Worm (Caenorhabditis elegans) whole organism, L1 larva: ENCODE data around the gene sam-10.

Source experiments
- aly-2 ChIP-seq: fragments of 150-350 bp; optimal IDR thresholded peaks from 2 replicates; lab custom pipeline; 2014; ENCODE audit warnings: missing biosample characterization, missing genetic modification characterization
- ces-1 ChIP-seq: fragments of 150-350 bp; optimal IDR thresholded peaks from 2 replicates; lab custom pipeline; 2014; ENCODE audit warnings: missing biosample characterization, missing genetic modification reagents, missing genetic modification characterization
- dpl-1 ChIP-seq, 3 experiments: fragments of 150-350 bp in 2 of 3; sonication (generic microtip) in 1 of 3; optimal IDR thresholded peaks; 2 replicates each; lab custom pipeline; 2014 to 2017; ENCODE audit warnings: missing biosample characterization in 3 of 3, missing genetic modification characterization in 3 of 3, missing genetic modification reagents in 3 of 3
- elt-3 ChIP-seq, 6 experiments: fragments of 150-350 bp in 1 of 6; sonication (generic microtip); optimal IDR thresholded peaks; 2 replicates each; lab custom pipeline; 2017 to 2018; ENCODE audit warnings: missing biosample characterization in 6 of 6, missing genetic modification characterization in 6 of 6, inconsistent platforms in 1 of 6
- grh-1 ChIP-seq: fragments of 200-800 bp; sonication (Bioruptor generic); IDR thresholded peaks from 2 replicates; pipeline ENCODE4 v1.3.6; 2022; ENCODE audit warnings: missing genetic modification reagents, missing genetic modification characterization, missing compliant biosample characterization
- lin-15B ChIP-seq: fragments of 150-350 bp; sonication (generic microtip); optimal IDR thresholded peaks from 3 replicates; lab custom pipeline; 2014; ENCODE audit warnings: missing biosample characterization, missing genetic modification characterization
- nhr-76 ChIP-seq: sonication (generic microtip); optimal IDR thresholded peaks from 2 replicates; lab custom pipeline; 2017; ENCODE audit warnings: missing biosample characterization, missing genetic modification characterization
- pqm-1 ChIP-seq: sonication (generic microtip); optimal IDR thresholded peaks from 3 replicates; lab custom pipeline; 2017; ENCODE audit warnings: missing biosample characterization, missing genetic modification characterization

DNA sequence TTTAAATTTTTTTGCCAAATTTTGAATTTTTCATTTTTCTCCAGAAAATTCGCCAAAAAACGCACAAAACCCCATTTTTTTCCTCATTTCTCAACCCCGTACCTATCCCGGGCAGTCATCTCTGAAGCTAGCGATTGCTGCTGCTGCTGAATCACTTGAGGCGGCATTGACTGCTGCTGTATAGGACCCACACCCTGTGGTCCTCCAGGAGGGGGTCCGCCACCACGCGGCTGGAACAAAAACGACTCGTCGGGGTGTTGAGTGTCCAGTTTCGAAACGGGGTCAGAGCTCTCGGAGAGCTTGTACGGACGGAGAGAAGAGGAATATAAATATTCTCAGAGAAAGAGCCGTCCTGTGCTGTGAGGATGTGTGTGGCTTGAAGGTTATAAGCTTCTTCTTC, at the start of gene sam-10:
- TF ChIP-seq elt-3 (tag; optimal IDR thresholded peaks at IDR 0.05; lab: Kevin White, UChicago) (no peak), ces-1 (GFP tag; lab: Kevin White, UChicago) (no peak), grh-1 (GFP tag; lab: Robert Waterston, UW) (no peak), dpl-1 (GFP tag; optimal IDR thresholded peaks at IDR 0.05; lab: Kevin White, UChicago) (no peak), pqm-1 (no peak), lin-15B (tag; lab: Kevin White, UChicago) (no peak), nhr-76 (tag; lab: Kevin White, UChicago) (no peak), aly-2 (tag; lab: Kevin White, UChicago) (no peak)
